Worm (Caenorhabditis elegans) whole organism, L1 larva: ENCODE data around the gene T03F6.9.

ENCODE experiments used
- alr-1 ChIP-seq: fragments of 200-800 bp; sonication (Bioruptor generic); optimal IDR thresholded peaks from 2 replicates; lab custom pipeline; 2018; ENCODE audit warnings: borderline replicate concordance, mild to moderate bottlenecking, missing genetic modification characterization, missing compliant biosample characterization
- ceh-8 ChIP-seq: fragments of 200-800 bp; sonication (Bioruptor generic); optimal IDR thresholded peaks from 2 replicates; lab custom pipeline; 2018; ENCODE audit warnings: mild to moderate bottlenecking, missing genetic modification characterization, moderate library complexity, missing compliant biosample characterization
- ceh-82 ChIP-seq, 3 experiments: fragments of 150-350 bp in 1 of 3; sonication (generic microtip) in 2 of 3; optimal IDR thresholded peaks; 2 replicates each; lab custom pipeline; 2014 to 2017; ENCODE audit warnings: missing biosample characterization in 3 of 3, missing genetic modification characterization in 3 of 3
- ceh-90 ChIP-seq: sonication (generic microtip); optimal IDR thresholded peaks from 2 replicates; lab custom pipeline; 2016; ENCODE audit warnings: missing genetic modification characterization, missing compliant biosample characterization
- efl-3 ChIP-seq: fragments of 200-800 bp; sonication (Bioruptor generic); optimal IDR thresholded peaks from 2 replicates; lab custom pipeline; 2018; ENCODE audit warnings: mild to moderate bottlenecking, missing genetic modification characterization, missing compliant biosample characterization
- grh-1 ChIP-seq: fragments of 200-800 bp; sonication (Bioruptor generic); IDR thresholded peaks from 2 replicates; pipeline ENCODE4 v1.3.6; 2022; ENCODE audit warnings: missing genetic modification reagents, missing genetic modification characterization, missing compliant biosample characterization
- hlh-4 ChIP-seq: sonication (generic microtip); optimal IDR thresholded peaks from 2 replicates; lab custom pipeline; 2016; ENCODE audit warnings: mild to moderate bottlenecking, missing genetic modification characterization, missing compliant biosample characterization
- lin-14 ChIP-seq: fragments of 200-800 bp; sonication (Bioruptor generic); optimal IDR thresholded peaks from 2 replicates; lab custom pipeline; 2018; ENCODE audit warnings: mild to moderate bottlenecking, missing genetic modification characterization, moderate library complexity, missing compliant biosample characterization
- lin-15B ChIP-seq: fragments of 150-350 bp; sonication (generic microtip); optimal IDR thresholded peaks from 3 replicates; lab custom pipeline; 2014; ENCODE audit warnings: missing biosample characterization, missing genetic modification characterization
- nhr-47 ChIP-seq: sonication (generic microtip); optimal IDR thresholded peaks from 2 replicates; lab custom pipeline; 2016; ENCODE audit warnings: mild to moderate bottlenecking, missing genetic modification characterization, moderate library complexity, missing compliant biosample characterization
- nhr-71 ChIP-seq: sonication (generic microtip); optimal IDR thresholded peaks from 2 replicates; lab custom pipeline; 2016; ENCODE audit warnings: mild to moderate bottlenecking, missing genetic modification characterization, moderate library complexity, missing compliant biosample characterization
- rnt-1 ChIP-seq: sonication (generic microtip); optimal IDR thresholded peaks from 2 replicates; lab custom pipeline; 2016; ENCODE audit warnings: mild to moderate bottlenecking, missing genetic modification characterization, moderate library complexity, missing compliant biosample characterization
- sox-4 ChIP-seq: sonication (generic microtip); optimal IDR thresholded peaks from 2 replicates; lab custom pipeline; 2016; ENCODE audit warnings: missing genetic modification characterization, missing compliant biosample characterization
- sptf-1 ChIP-seq: fragments of 150-350 bp; optimal IDR thresholded peaks from 2 replicates; lab custom pipeline; 2014; ENCODE audit warnings: missing biosample characterization, missing genetic modification characterization
- sup-37 ChIP-seq: fragments of 200-800 bp; sonication (Bioruptor generic); optimal IDR thresholded peaks from 2 replicates; lab custom pipeline; 2018; ENCODE audit warnings: mild to moderate bottlenecking, missing genetic modification characterization, missing compliant biosample characterization
- tbx-2 ChIP-seq: sonication (generic microtip); optimal IDR thresholded peaks from 2 replicates; lab custom pipeline; 2016; ENCODE audit warnings: missing genetic modification characterization, missing compliant biosample characterization
- tlp-1 ChIP-seq: fragments of 150-350 bp; optimal IDR thresholded peaks from 2 replicates; lab custom pipeline; 2014; ENCODE audit warnings: missing biosample characterization, missing genetic modification characterization
- ztf-11 ChIP-seq, 2 experiments: sonication (generic microtip); optimal IDR thresholded peaks; 2 replicates each; lab custom pipeline; 2016 to 2017; ENCODE audit warnings: missing genetic modification characterization in 2 of 2, missing biosample characterization in 1 of 2, missing compliant biosample characterization in 1 of 2

The T03F6.9 gene

DNA sequence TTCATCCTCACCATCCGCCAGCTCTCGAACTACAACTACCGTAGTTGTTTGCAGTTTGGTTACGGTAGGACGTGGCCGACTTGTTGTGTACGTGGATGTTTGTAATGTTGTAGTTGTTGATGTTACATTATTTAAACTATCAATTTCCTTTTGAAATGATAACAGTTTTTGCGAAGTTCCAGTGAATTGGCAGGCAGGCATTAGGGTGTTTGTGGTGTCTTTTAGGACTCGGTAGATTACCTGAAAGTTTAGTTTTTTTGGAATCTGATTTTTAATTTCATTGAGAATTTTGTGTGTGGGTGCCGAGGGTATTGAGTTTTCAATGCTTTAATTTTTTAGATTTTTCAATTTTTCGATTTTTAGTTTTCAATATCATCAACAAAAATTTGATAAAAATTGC is 48.3 kb downstream of the T03F6.9 start, which contains the start of gene F53A2.11:
Gene F53A2.11 (minus strand): TSS at position 101 of the 400 bp plus-strand sequence.
- no peak for TF ChIP-seq lin-14 (GFP tag; lab: Kevin White, UChicago)
- no peak for TF ChIP-seq ceh-8 (GFP tag; lab: Kevin White, UChicago)
- no peak for TF ChIP-seq sox-4 (tag; lab: Kevin White, UChicago)
- no peak for TF ChIP-seq sptf-1
- TF ChIP-seq lin-15B (tag; lab: Kevin White, UChicago): no peak
- no peak for TF ChIP-seq efl-3 (GFP tag; lab: Kevin White, UChicago)
- TF ChIP-seq alr-1 (tag; lab: Kevin White, UChicago): no peak
- no peak for TF ChIP-seq nhr-71 (tag; lab: Kevin White, UChicago)
- no peak for TF ChIP-seq tlp-1 (tag; lab: Kevin White, UChicago)
- no peak for TF ChIP-seq nhr-47 (tag; lab: Kevin White, UChicago)
- TF ChIP-seq sup-37 (GFP tag; lab: Kevin White, UChicago): no peak
- TF ChIP-seq tbx-2 (tag; lab: Kevin White, UChicago): no peak
- no peak for TF ChIP-seq ceh-82 (tag; optimal IDR thresholded peaks at IDR 0.05; lab: Kevin White, UChicago)
- no peak for TF ChIP-seq rnt-1 (tag; lab: Kevin White, UChicago)
- TF ChIP-seq ceh-90 (tag; lab: Kevin White, UChicago): no peak
- no peak for TF ChIP-seq ztf-11 (tag; optimal IDR thresholded peaks at IDR 0.05; lab: Kevin White, UChicago)
- no peak for TF ChIP-seq grh-1 (GFP tag; lab: Robert Waterston, UW)
- TF ChIP-seq hlh-4 (tag; lab: Kevin White, UChicago): no peak
